Worm (Caenorhabditis elegans): Measurements from ENCODE around the gene srx-135.

The srx-135 gene

ce11 chrV:13909400-13909799, 50.4 kb downstream of the srx-135 start, which contains the start of gene C06B3.7 (continued):
- no peak for TF ChIP-seq mbf-1 (tag; optimal IDR thresholded peaks at IDR 0.05)
- TF ChIP-seq nhr-25 (tag; optimal IDR thresholded peaks at IDR 0.05): peak; percentile 93
- peak; percentile 77 for TF ChIP-seq fos-1 (tag; optimal IDR thresholded peaks at IDR 0.05)
- no peak for TF ChIP-seq elt-1 (tag; optimal IDR thresholded peaks at IDR 0.05)
- TF ChIP-seq R02D3.7 (tag; optimal IDR thresholded peaks at IDR 0.05): no peak
- TF ChIP-seq Y55F3AM.14 (GFP tag; optimal IDR thresholded peaks at IDR 0.05): no peak
- TF ChIP-seq sma-3 (GFP tag; optimal IDR thresholded peaks at IDR 0.05): peak; percentile 88
- TF ChIP-seq nhr-77 (tag; optimal IDR thresholded peaks at IDR 0.05): no peak
- peak; percentile 15 to 89 for TF ChIP-seq lsy-2 (tag; optimal IDR thresholded peaks at IDR 0.05)
- TF ChIP-seq ztf-4 (tag; optimal IDR thresholded peaks at IDR 0.05): peak; percentile 75
- TF ChIP-seq lin-11 (tag; optimal IDR thresholded peaks at IDR 0.05): no peak
- no peak for TF ChIP-seq zag-1 (tag; optimal IDR thresholded peaks at IDR 0.05)
- TF ChIP-seq ceh-16 (tag; optimal IDR thresholded peaks at IDR 0.05): no peak
